Fruit fly (Drosophila melanogaster) whole organism, wandering third instar larva: ENCODE results near the gene CG43335.

Experiments used
- Abd-B ChIP-seq: fragments of >200 bp; optimal IDR thresholded peaks from 2 replicates; lab custom pipeline; 2017; ENCODE audit warnings: missing biosample characterization, missing genetic modification characterization
- CG32264 ChIP-seq: fragments of 200-800 bp; sonication (Bioruptor generic); optimal IDR thresholded peaks from 2 replicates; lab custom pipeline; 2016; ENCODE audit warnings: missing biosample characterization, missing genetic modification characterization
- CG9705 ChIP-seq: fragments of 200-800 bp; sonication (Bioruptor generic); optimal IDR thresholded peaks from 2 replicates; lab custom pipeline; 2018; ENCODE audit warnings: missing biosample characterization, mild to moderate bottlenecking, missing genetic modification characterization
- CrebA ChIP-seq: fragments of 200-800 bp; sonication (Bioruptor generic); optimal IDR thresholded peaks from 2 replicates; lab custom pipeline; 2016; ENCODE audit warnings: missing biosample characterization, mild to moderate bottlenecking, missing genetic modification characterization, borderline replicate concordance
- Dfd ChIP-seq: fragments of >200 bp; optimal IDR thresholded peaks from 2 replicates; lab custom pipeline; 2017; ENCODE audit warnings: missing biosample characterization, missing genetic modification characterization
- Dif ChIP-seq: fragments of 200-275, 200-300 bp; sonication (Bioruptor generic); optimal IDR thresholded peaks from 2 replicates; lab custom pipeline; 2018; ENCODE audit warnings: missing biosample characterization, missing genetic modification characterization; ENCODE audit not compliant: partially characterized antibody
- GATAd ChIP-seq: sonication (Bioruptor generic); optimal IDR thresholded peaks from 2 replicates; lab custom pipeline; 2016; ENCODE audit warnings: missing biosample characterization, missing genetic modification characterization
- HLH106 ChIP-seq: fragments of 200-800 bp; optimal IDR thresholded peaks from 3 replicates; lab custom pipeline; 2019; ENCODE audit warnings: missing biosample characterization, mild to moderate bottlenecking, missing genetic modification characterization, moderate library complexity
- Hnf4 ChIP-seq: fragments of 200-800 bp; sonication (Bioruptor generic); optimal IDR thresholded peaks from 2 replicates; lab custom pipeline; 2016; ENCODE audit warnings: missing biosample characterization, mild to moderate bottlenecking, missing genetic modification characterization
- Hr78 ChIP-seq: fragments of >200 bp; optimal IDR thresholded peaks from 2 replicates; lab custom pipeline; 2017; ENCODE audit warnings: missing biosample characterization, missing genetic modification characterization
- Hr83 ChIP-seq: fragments of 200-300 bp; sonication (Bioruptor generic); optimal IDR thresholded peaks from 2 replicates; lab custom pipeline; 2016; ENCODE audit warnings: missing biosample characterization, mild to moderate bottlenecking, missing genetic modification characterization, moderate library complexity; ENCODE audit not compliant: poor library complexity, severe bottlenecking
- Jra ChIP-seq: sonication (Bioruptor generic); optimal IDR thresholded peaks from 2 replicates; lab custom pipeline; 2016; ENCODE audit warnings: missing biosample characterization, missing genetic modification characterization
- Mio ChIP-seq: sonication (Bioruptor generic); optimal IDR thresholded peaks from 2 replicates; lab custom pipeline; 2016; ENCODE audit warnings: missing biosample characterization, missing genetic modification characterization
- Myc ChIP-seq: fragments of >200 bp; optimal IDR thresholded peaks from 2 replicates; lab custom pipeline; 2017
- N ChIP-seq: fragments of >200 bp; optimal IDR thresholded peaks from 2 replicates; lab custom pipeline; 2018; ENCODE audit warnings: missing biosample characterization, missing external identifiers, missing genetic modification characterization
- OdsH ChIP-seq: fragments of 200-800 bp; sonication (Bioruptor generic); optimal IDR thresholded peaks from 2 replicates; lab custom pipeline; 2016; ENCODE audit warnings: missing biosample characterization, mild to moderate bottlenecking, missing genetic modification characterization
- Rel ChIP-seq, 2 experiments: fragments of 200-800 bp; sonication (Bioruptor generic) in 1 of 2; optimal IDR thresholded peaks; 2 replicates in 1 of 2; 3 replicates in 1 of 2; lab custom pipeline; 2016 to 2019; ENCODE audit warnings: mild to moderate bottlenecking in 2 of 2, missing biosample characterization in 2 of 2, missing genetic modification characterization in 2 of 2, moderate library complexity in 1 of 2
- Sp1 ChIP-seq: fragments of 200-800 bp; sonication (Bioruptor generic); optimal IDR thresholded peaks from 3 replicates; lab custom pipeline; 2019; ENCODE audit warnings: missing biosample characterization, mild to moderate bottlenecking, missing genetic modification characterization, moderate library complexity
- Vsx2 ChIP-seq: fragments of 200-300, 225-300 bp; sonication (Bioruptor generic); optimal IDR thresholded peaks from 2 replicates; lab custom pipeline; 2018; ENCODE audit warnings: missing biosample characterization, missing genetic modification characterization; ENCODE audit not compliant: partially characterized antibody
- br ChIP-seq: fragments of 200-800 bp; sonication (Bioruptor generic); optimal IDR thresholded peaks from 2 replicates; lab custom pipeline; 2016; ENCODE audit warnings: missing biosample characterization, missing genetic modification characterization
- brk ChIP-seq: fragments of 200-800 bp; sonication (Bioruptor generic); optimal IDR thresholded peaks from 2 replicates; lab custom pipeline; 2016; ENCODE audit warnings: missing biosample characterization, mild to moderate bottlenecking, missing genetic modification characterization
- dl ChIP-seq, 2 experiments: fragments of 175-275, 200-275 bp in 1 of 2; fragments of 200-275 bp in 1 of 2; sonication (Bioruptor generic); optimal IDR thresholded peaks; lab custom pipeline; 2018; ENCODE audit warnings: mild to moderate bottlenecking in 2 of 2, missing biosample characterization in 2 of 2, missing genetic modification characterization in 2 of 2, moderate library complexity in 2 of 2; ENCODE audit not compliant: partially characterized antibody in 2 of 2, insufficient read depth in 1 of 2
- dmrt93B ChIP-seq: fragments of 200-800 bp; sonication (Bioruptor generic); optimal IDR thresholded peaks from 2 replicates; lab custom pipeline; 2018; ENCODE audit warnings: missing biosample characterization, mild to moderate bottlenecking, missing genetic modification characterization
- dsf ChIP-seq: sonication (Bioruptor generic); optimal IDR thresholded peaks from 2 replicates; lab custom pipeline; 2016; ENCODE audit warnings: missing biosample characterization, missing genetic modification characterization, borderline replicate concordance
- ey ChIP-seq: fragments of 200-800 bp; sonication (Bioruptor generic); optimal IDR thresholded peaks from 2 replicates; lab custom pipeline; 2016; ENCODE audit warnings: missing biosample characterization, missing genetic modification characterization
- foxo ChIP-seq, 2 experiments: fragments of 200-800 bp; sonication (Bioruptor generic); optimal IDR thresholded peaks; 2 replicates in 1 of 2; 3 replicates in 1 of 2; lab custom pipeline; 2016 to 2017; ENCODE audit warnings: missing biosample characterization in 2 of 2, missing genetic modification characterization in 2 of 2
- fru ChIP-seq: fragments of 200-800 bp; sonication (Bioruptor generic); optimal IDR thresholded peaks from 3 replicates; lab custom pipeline; 2016; ENCODE audit warnings: missing biosample characterization, mild to moderate bottlenecking, missing genetic modification characterization
- h ChIP-seq: fragments of 200-800 bp; sonication (Bioruptor generic); optimal IDR thresholded peaks from 3 replicates; lab custom pipeline; 2016; ENCODE audit warnings: missing biosample characterization, mild to moderate bottlenecking, missing genetic modification characterization
- jim ChIP-seq: fragments of 175-275, 200-325 bp; sonication (Bioruptor generic); optimal IDR thresholded peaks from 2 replicates; lab custom pipeline; 2016; ENCODE audit warnings: missing biosample characterization, mild to moderate bottlenecking, missing genetic modification characterization
- lola ChIP-seq: fragments of >200 bp; optimal IDR thresholded peaks from 2 replicates; lab custom pipeline; 2017; ENCODE audit warnings: missing biosample characterization, missing genetic modification characterization
- pan ChIP-seq: fragments of >200 bp; optimal IDR thresholded peaks from 2 replicates; lab custom pipeline; 2017
- psq ChIP-seq: fragments of 200-800 bp; sonication (Bioruptor generic); optimal IDR thresholded peaks from 3 replicates; lab custom pipeline; 2017; ENCODE audit warnings: missing biosample characterization, mild to moderate bottlenecking, missing genetic modification characterization, moderate library complexity
- rgr ChIP-seq: fragments of 200-800 bp; sonication (Bioruptor generic); optimal IDR thresholded peaks from 3 replicates; lab custom pipeline; 2016; ENCODE audit warnings: missing biosample characterization, mild to moderate bottlenecking, missing genetic modification characterization
- sage ChIP-seq: fragments of 200-800 bp; sonication (Bioruptor generic); optimal IDR thresholded peaks from 2 replicates; lab custom pipeline; 2016; ENCODE audit warnings: missing biosample characterization, mild to moderate bottlenecking, missing genetic modification characterization
- sv ChIP-seq: fragments of 200-800 bp; sonication (Bioruptor generic); optimal IDR thresholded peaks from 3 replicates; lab custom pipeline; 2016; ENCODE audit warnings: missing biosample characterization, missing genetic modification characterization
- tai ChIP-seq: sonication (Bioruptor generic); optimal IDR thresholded peaks from 2 replicates; lab custom pipeline; 2016; ENCODE audit warnings: missing biosample characterization, missing genetic modification characterization
- usp ChIP-seq: fragments of >200 bp; optimal IDR thresholded peaks from 2 replicates; lab custom pipeline; 2017; ENCODE audit warnings: missing biosample characterization, missing genetic modification characterization
- woc ChIP-seq: sonication (Bioruptor generic); optimal IDR thresholded peaks from 2 replicates; lab custom pipeline; 2016; ENCODE audit warnings: missing biosample characterization, mild to moderate bottlenecking, missing genetic modification characterization

The CG43335 gene

DNA sequence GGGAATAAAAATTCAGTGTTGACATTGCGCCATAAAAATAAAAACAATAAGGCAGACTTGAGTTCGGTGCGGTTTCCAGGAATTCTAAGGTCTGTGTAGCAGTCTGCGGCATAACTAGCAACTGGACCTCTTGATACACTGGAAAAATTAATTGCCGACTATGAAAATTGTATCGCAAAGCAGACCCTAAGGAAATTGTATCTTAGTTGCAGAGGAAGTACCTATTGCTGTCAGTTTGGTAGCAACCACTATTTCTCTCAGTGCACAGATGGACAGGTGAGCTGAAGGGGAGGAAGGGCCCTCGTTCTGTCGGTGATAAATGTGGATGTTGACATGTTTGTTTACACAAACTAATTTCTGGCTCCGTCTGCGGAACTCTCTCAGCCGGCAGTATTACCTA is 9.5 kb downstream of the CG43335 start:
- peak; percentile 25 for TF ChIP-seq Hnf4 (GFP tag; lab: Kevin White, UChicago)
- no peak for TF ChIP-seq lola
- TF ChIP-seq h (GFP tag; lab: Kevin White, UChicago) = peak; percentile 14
- no peak for TF ChIP-seq Abd-B
- peak; percentile 28 for TF ChIP-seq woc (GFP tag; lab: Kevin White, UChicago)
- TF ChIP-seq fru (GFP tag; lab: Kevin White, UChicago) = peak; percentile 46
- TF ChIP-seq br (GFP tag; lab: Kevin White, UChicago) = peak; percentile 26
- TF ChIP-seq Dif (GFP tag; lab: Kevin White, UChicago) = no peak
- no peak for TF ChIP-seq Vsx2 (GFP tag; lab: Kevin White, UChicago)
- no peak for TF ChIP-seq sage (GFP tag; lab: Kevin White, UChicago)
- TF ChIP-seq rgr = no peak
- TF ChIP-seq psq = peak; percentile 10
- TF ChIP-seq Jra (GFP tag; lab: Kevin White, UChicago) = no peak
- no peak for TF ChIP-seq pan (lab: Kevin White, UChicago)
- TF ChIP-seq foxo (GFP tag; optimal IDR thresholded peaks at IDR 0.05; lab: Kevin White, UChicago) = peak in 1 of 2 experiments; percentile 66
- no peak for TF ChIP-seq GATAd (GFP tag; lab: Kevin White, UChicago)
- no peak for TF ChIP-seq dl (GFP tag; optimal IDR thresholded peaks at IDR 0.05; lab: Kevin White, UChicago; ENCODE audit: insufficient read depth in 1 of 2, partially characterized antibody in 2 of 2)
- no peak for TF ChIP-seq dsf (GFP tag; lab: Kevin White, UChicago)
- TF ChIP-seq Dfd = no peak
- no peak for TF ChIP-seq CrebA
- no peak for TF ChIP-seq tai (GFP tag; lab: Kevin White, UChicago)
- peak; percentile 27 for TF ChIP-seq ey (GFP tag; lab: Kevin White, UChicago)
- no peak for TF ChIP-seq HLH106
- TF ChIP-seq Hr78 (GFP tag; lab: Kevin White, UChicago) = no peak
- no peak for TF ChIP-seq dmrt93B
- TF ChIP-seq Myc (lab: Kevin White, UChicago) = no peak
- no peak for TF ChIP-seq Sp1 (GFP tag; lab: Kevin White, UChicago)
- TF ChIP-seq sv = no peak
- TF ChIP-seq Hr83 (GFP tag; lab: Kevin White, UChicago) = no peak
- TF ChIP-seq jim (GFP tag; lab: Kevin White, UChicago) = no peak
- TF ChIP-seq CG32264 = no peak
- TF ChIP-seq OdsH (GFP tag; lab: Kevin White, UChicago) = no peak
- no peak for TF ChIP-seq Rel (GFP tag; optimal IDR thresholded peaks at IDR 0.05; lab: Kevin White, UChicago)
- TF ChIP-seq Rel (tag; optimal IDR thresholded peaks at IDR 0.05; lab: Kevin White, UChicago) = no peak
- no peak for TF ChIP-seq Mio (GFP tag; lab: Kevin White, UChicago)
- TF ChIP-seq N (GFP tag; lab: Kevin White, UChicago) = no peak
- TF ChIP-seq usp (GFP tag; lab: Kevin White, UChicago) = no peak
- no peak for TF ChIP-seq CG9705 (GFP tag; lab: Kevin White, UChicago)
- no peak for TF ChIP-seq brk (GFP tag; lab: Kevin White, UChicago)

DNA sequence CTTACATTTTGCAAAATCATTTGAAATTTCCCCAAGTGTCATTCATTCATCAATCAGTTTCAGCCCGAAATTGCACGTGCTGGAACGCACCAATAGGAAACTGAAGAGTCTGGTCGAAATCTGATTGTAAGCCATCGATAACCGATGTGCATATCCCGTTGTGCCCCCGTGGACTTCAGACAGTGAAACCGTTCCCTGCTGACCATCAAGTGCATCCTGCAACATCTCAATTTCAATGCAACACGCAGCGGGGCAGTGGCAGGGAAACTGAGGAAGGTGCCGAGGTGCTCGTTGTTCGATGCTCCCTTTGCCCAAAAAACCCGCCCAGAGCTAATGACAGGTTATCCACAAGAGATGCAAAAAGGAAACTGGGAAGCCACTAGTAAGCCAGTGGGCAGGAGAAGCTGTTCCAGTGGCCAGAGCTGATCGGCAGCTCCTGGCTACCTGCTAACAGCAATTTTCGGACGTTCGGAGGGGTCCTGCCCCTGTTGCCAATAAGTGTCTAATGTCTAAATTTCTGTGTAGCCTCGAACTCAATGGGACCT is 11.7 kb downstream of the CG43335 start:
- TF ChIP-seq usp (GFP tag; lab: Kevin White, UChicago) (no peak), pan (lab: Kevin White, UChicago) (no peak), lola (no peak), dmrt93B (no peak), ey (GFP tag; lab: Kevin White, UChicago) (no peak), sage (GFP tag; lab: Kevin White, UChicago) (no peak), dsf (GFP tag; lab: Kevin White, UChicago) (no peak), woc (GFP tag; lab: Kevin White, UChicago) (no peak), psq (no peak), Mio (GFP tag; lab: Kevin White, UChicago) (no peak), GATAd (GFP tag; lab: Kevin White, UChicago) (no peak), fru (GFP tag; lab: Kevin White, UChicago) (no peak), br (GFP tag; lab: Kevin White, UChicago) (no peak), h (GFP tag; lab: Kevin White, UChicago) (no peak)
- TF ChIP-seq, all 38 proteins: peak for 0
